Fruit fly (Drosophila melanogaster) whole organism, pupa: ENCODE results near the gene Cyp313b1.

Experiments used
- CG12605 ChIP-seq: fragments of 200-800 bp; sonication (Bioruptor generic); IDR thresholded peaks from 2 replicates; pipeline ENCODE4 v1.3.6; 2022; ENCODE audit warnings: missing biosample characterization, missing genetic modification characterization
- CG14655 ChIP-seq: fragments of 200-800 bp; sonication (Bioruptor generic); optimal IDR thresholded peaks from 3 replicates; lab custom pipeline; 2017; ENCODE audit warnings: mild to moderate bottlenecking, missing biosample characterization, missing genetic modification reagents, missing genetic modification characterization
- CG17806 ChIP-seq: fragments of 200-800 bp; sonication (Bioruptor generic); optimal IDR thresholded peaks from 2 replicates; lab custom pipeline; 2018; ENCODE audit warnings: missing biosample characterization, mild to moderate bottlenecking, missing genetic modification characterization, moderate library complexity
- CG32121 ChIP-seq: fragments of 200-800 bp; sonication (Bioruptor generic); IDR thresholded peaks from 2 replicates; pipeline ENCODE4 v1.3.6; 2022; ENCODE audit warnings: missing biosample characterization, missing genetic modification characterization
- CG34367 ChIP-seq: fragments of 200-800 bp; sonication (Bioruptor generic); optimal IDR thresholded peaks from 2 replicates; lab custom pipeline; 2018; ENCODE audit warnings: missing biosample characterization, mild to moderate bottlenecking, missing genetic modification characterization
- CG4496 ChIP-seq: fragments of 200-800 bp; sonication (Bioruptor generic); IDR thresholded peaks from 3 replicates; pipeline ENCODE4 v1.3.6; 2022; ENCODE audit warnings: missing biosample characterization, missing genetic modification characterization
- CG9948 ChIP-seq: fragments of 200-800 bp; sonication (Bioruptor generic); optimal IDR thresholded peaks from 2 replicates; lab custom pipeline; 2018; ENCODE audit warnings: missing biosample characterization, mild to moderate bottlenecking, missing genetic modification characterization, moderate library complexity
- EcR ChIP-seq: fragments of 200-800 bp; sonication (Bioruptor generic); optimal IDR thresholded peaks from 3 replicates; lab custom pipeline; 2019; ENCODE audit warnings: missing biosample characterization, missing genetic modification characterization, mild to moderate bottlenecking, moderate library complexity, missing genetic modification reagents
- Pif1A ChIP-seq: fragments of 200-800 bp; sonication (Bioruptor generic); optimal IDR thresholded peaks from 3 replicates; lab custom pipeline; 2016; ENCODE audit warnings: missing biosample characterization, missing genetic modification characterization
- Pif1B ChIP-seq: fragments of 200-800 bp; sonication (Bioruptor generic); optimal IDR thresholded peaks from 3 replicates; lab custom pipeline; 2016; ENCODE audit warnings: missing biosample characterization, missing genetic modification characterization
- Snoo ChIP-seq: fragments of 200-800 bp; sonication (Bioruptor generic); optimal IDR thresholded peaks from 3 replicates; lab custom pipeline; 2017; ENCODE audit warnings: missing biosample characterization, mild to moderate bottlenecking, missing genetic modification characterization, inconsistent platforms
- gl ChIP-seq: fragments of 200-800 bp; sonication (Bioruptor generic); optimal IDR thresholded peaks from 2 replicates; lab custom pipeline; 2018; ENCODE audit warnings: missing biosample characterization, mild to moderate bottlenecking, missing genetic modification characterization

DNA sequence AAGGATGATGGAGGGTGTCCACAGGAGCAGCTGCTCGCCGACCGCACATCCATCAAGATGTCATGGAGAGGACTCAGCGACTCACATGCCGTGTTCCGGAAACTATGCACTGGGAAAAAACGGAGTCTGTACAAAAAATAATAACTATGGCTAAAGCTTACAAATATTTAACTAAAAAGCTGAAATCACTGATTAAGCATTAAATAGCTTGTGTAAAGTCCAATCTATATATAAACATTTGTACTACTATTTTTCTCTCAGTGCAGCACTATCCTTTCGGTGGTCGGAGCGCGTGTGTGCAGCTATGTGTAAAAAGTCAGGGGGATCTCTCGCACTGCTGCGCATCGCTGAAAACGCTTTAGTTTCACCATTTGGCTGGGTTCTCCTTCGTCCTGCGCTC lies 49.3 kb downstream of the Cyp313b1 start:
- TF ChIP-seq CG34367 (tag; lab: Kevin White, UChicago), result no peak
- no peak for TF ChIP-seq CG17806 (tag; lab: Kevin White, UChicago)
- no peak for TF ChIP-seq CG9948 (tag; lab: Kevin White, UChicago)
- no peak for TF ChIP-seq CG32121 (GFP tag; lab: Robert Waterston, UW)
- no peak for TF ChIP-seq Snoo (tag; lab: Kevin White, UChicago)
- TF ChIP-seq gl (tag; lab: Kevin White, UChicago), result no peak
- TF ChIP-seq Pif1B, result no peak
- no peak for TF ChIP-seq CG14655 (GFP tag; lab: Kevin White, UChicago)
- no peak for TF ChIP-seq CG4496
- no peak for TF ChIP-seq Pif1A
- no peak for TF ChIP-seq CG12605 (GFP tag; lab: Robert Waterston, UW)
- no peak for TF ChIP-seq EcR (GFP tag; lab: Kevin White, UChicago)
